Fruit fly (Drosophila melanogaster) whole organism, embryonic: ENCODE measurements around the gene CG15912.

ENCODE experiments used
- Abd-B ChIP-seq: fragments of 200-800 bp; sonication (Bioruptor generic); optimal IDR thresholded peaks from 2 replicates; lab custom pipeline; 2018; ENCODE audit warnings: missing biosample characterization, mild to moderate bottlenecking, missing genetic modification characterization, moderate library complexity
- CG11247 ChIP-seq: fragments of 200-800 bp; sonication (Bioruptor generic); IDR thresholded peaks from 2 replicates; pipeline ENCODE4 v1.3.6; 2022; ENCODE audit warnings: missing biosample characterization, missing genetic modification characterization
- CG11398 ChIP-seq: fragments of 200-800 bp; sonication (Bioruptor generic); optimal IDR thresholded peaks from 2 replicates; lab custom pipeline; 2016; ENCODE audit warnings: missing biosample characterization, missing genetic modification characterization
- CG12391 ChIP-seq: fragments of 200-800 bp; sonication (Bioruptor generic); optimal IDR thresholded peaks from 3 replicates; lab custom pipeline; 2018; ENCODE audit warnings: missing biosample characterization, mild to moderate bottlenecking, missing genetic modification characterization, moderate library complexity
- CG15073 ChIP-seq: fragments of 200-800 bp; sonication (Bioruptor generic); optimal IDR thresholded peaks from 2 replicates; lab custom pipeline; 2016; ENCODE audit warnings: missing biosample characterization, missing genetic modification characterization
- CG1603 ChIP-seq: fragments of 200-800 bp; sonication (Bioruptor generic); optimal IDR thresholded peaks from 2 replicates; lab custom pipeline; 2019; ENCODE audit warnings: missing biosample characterization, mild to moderate bottlenecking, missing genetic modification characterization, moderate library complexity
- CG16815 ChIP-seq: fragments of 200-800 bp; sonication (Bioruptor generic); optimal IDR thresholded peaks from 3 replicates; lab custom pipeline; 2017; ENCODE audit warnings: missing biosample characterization, mild to moderate bottlenecking, missing genetic modification characterization
- CG18262 ChIP-seq: fragments of 200-800 bp; optimal IDR thresholded peaks from 3 replicates; lab custom pipeline; 2019; ENCODE audit warnings: missing biosample characterization, mild to moderate bottlenecking, missing genetic modification characterization, moderate library complexity
- CG2129 ChIP-seq: fragments of 200-800 bp; sonication (Bioruptor generic); IDR thresholded peaks from 2 replicates; pipeline ENCODE4 v1.3.6; 2022; ENCODE audit warnings: missing biosample characterization, missing genetic modification characterization; ENCODE audit not compliant: partially characterized antibody
- CG31441 ChIP-seq: fragments of 200-800 bp; sonication (Bioruptor generic); IDR thresholded peaks from 2 replicates; pipeline ENCODE4 v1.3.6; 2022; ENCODE audit warnings: missing biosample characterization, missing genetic modification characterization
- CG3281 ChIP-seq: fragments of 200-800 bp; sonication (Bioruptor generic); optimal IDR thresholded peaks from 3 replicates; lab custom pipeline; 2017; ENCODE audit warnings: missing biosample characterization, mild to moderate bottlenecking, missing genetic modification characterization
- CG3407 ChIP-seq: fragments of 200-800 bp; sonication (Bioruptor generic); optimal IDR thresholded peaks from 2 replicates; lab custom pipeline; 2018; ENCODE audit warnings: missing biosample characterization, mild to moderate bottlenecking, missing genetic modification characterization
- CG34224 ChIP-seq: fragments of 200-800 bp; sonication (Bioruptor generic); IDR thresholded peaks from 3 replicates; pipeline ENCODE4 v1.3.6; 2022; ENCODE audit warnings: missing biosample characterization, missing genetic modification characterization; ENCODE audit not compliant: partially characterized antibody
- CG4820 ChIP-seq: fragments of 200-800 bp; sonication (Bioruptor generic); optimal IDR thresholded peaks from 3 replicates; lab custom pipeline; 2016; ENCODE audit warnings: missing biosample characterization, missing genetic modification characterization
- CG6254 ChIP-seq: fragments of 200-800 bp; sonication (Bioruptor generic); optimal IDR thresholded peaks from 3 replicates; lab custom pipeline; 2017; ENCODE audit warnings: mild to moderate bottlenecking, missing biosample characterization, missing genetic modification reagents, missing genetic modification characterization
- CG8478 ChIP-seq: fragments of >200 bp; optimal IDR thresholded peaks from 2 replicates; lab custom pipeline; 2018
- CG9215 ChIP-seq: fragments of 200-800 bp; sonication (Bioruptor generic); IDR thresholded peaks from 2 replicates; pipeline ENCODE4 v1.3.6; 2022; ENCODE audit warnings: missing biosample characterization, missing genetic modification characterization
- CG9727 ChIP-seq: fragments of 200-800 bp; sonication (Bioruptor generic); optimal IDR thresholded peaks from 3 replicates; lab custom pipeline; 2017; ENCODE audit warnings: missing biosample characterization, mild to moderate bottlenecking, missing genetic modification characterization
- Dfd ChIP-seq, 2 experiments: fragments of >200 bp; optimal IDR thresholded peaks; 2 replicates each; lab custom pipeline; 2017; ENCODE audit warnings: missing biosample characterization in 2 of 2, missing genetic modification characterization in 2 of 2
- HHEX ChIP-seq: fragments of 200-800 bp; sonication (Bioruptor generic); optimal IDR thresholded peaks from 3 replicates; lab custom pipeline; 2017; ENCODE audit warnings: missing biosample characterization, mild to moderate bottlenecking, missing genetic modification characterization, missing genetic modification reagents
- Hand ChIP-seq: fragments of 200-800 bp; sonication (Bioruptor generic); optimal IDR thresholded peaks from 2 replicates; lab custom pipeline; 2017; ENCODE audit warnings: mild to moderate bottlenecking, missing biosample characterization, missing genetic modification reagents, missing genetic modification characterization
- Hmx ChIP-seq: fragments of 200-800 bp; sonication (Bioruptor generic); optimal IDR thresholded peaks from 2 replicates; lab custom pipeline; 2016; ENCODE audit warnings: missing biosample characterization, missing genetic modification characterization
- Med ChIP-seq: fragments of 200-800 bp; sonication (Bioruptor generic); peaks from one replicate; lab custom pipeline; 2016; ENCODE audit warnings: missing biosample characterization, missing genetic modification characterization, mild to moderate bottlenecking, inconsistent platforms, moderate library complexity
- Meics ChIP-seq: fragments of 200-800 bp; sonication (Bioruptor generic); optimal IDR thresholded peaks from 2 replicates; lab custom pipeline; 2017; ENCODE audit warnings: missing biosample characterization, mild to moderate bottlenecking, missing genetic modification characterization
- Mes4 ChIP-seq: fragments of 200-800 bp; sonication (Bioruptor generic); optimal IDR thresholded peaks from 2 replicates; lab custom pipeline; 2016; ENCODE audit warnings: missing biosample characterization, missing genetic modification characterization
- NC2β ChIP-seq: fragments of 200-800 bp; sonication (Bioruptor generic); optimal IDR thresholded peaks from 2 replicates; lab custom pipeline; 2016; ENCODE audit warnings: missing biosample characterization, missing genetic modification characterization
- Poxn ChIP-seq: fragments of 200-800 bp; sonication (Bioruptor generic); IDR thresholded peaks from 2 replicates; pipeline ENCODE4 v1.3.6; 2022; ENCODE audit warnings: missing biosample characterization, missing genetic modification characterization
- Scr ChIP-seq: fragments of 200-800 bp; sonication (Bioruptor generic); IDR thresholded peaks from 2 replicates; pipeline ENCODE4 v1.3.6; 2022; ENCODE audit warnings: missing biosample characterization, missing genetic modification characterization; ENCODE audit not compliant: partially characterized antibody
- Sox100B ChIP-seq: fragments of 200-800 bp; sonication (Bioruptor generic); optimal IDR thresholded peaks from 3 replicates; lab custom pipeline; 2018; ENCODE audit warnings: missing biosample characterization, mild to moderate bottlenecking, missing genetic modification characterization
- Spps ChIP-seq: fragments of 200-800 bp; sonication (Bioruptor generic); optimal IDR thresholded peaks from 2 replicates; lab custom pipeline; 2018; ENCODE audit warnings: missing biosample characterization, mild to moderate bottlenecking, missing genetic modification characterization
- Stat92E ChIP-seq, 3 experiments: fragments of >200 bp in 2 of 3; fragments of 200-800 bp in 1 of 3; sonication (Bioruptor generic) in 1 of 3; optimal IDR thresholded peaks; 2 replicates each; lab custom pipeline; 2017 to 2019; ENCODE audit warnings: missing biosample characterization in 3 of 3, missing genetic modification characterization in 3 of 3, mild to moderate bottlenecking in 1 of 3, moderate library complexity in 1 of 3
- ase ChIP-seq: fragments of 200-800 bp; sonication (Bioruptor generic); IDR thresholded peaks from 3 replicates; pipeline ENCODE4 v1.3.6; 2022; ENCODE audit warnings: missing biosample characterization, missing genetic modification characterization
- bigmax ChIP-seq: fragments of 200-800 bp; sonication (Bioruptor generic); optimal IDR thresholded peaks from 2 replicates; lab custom pipeline; 2018; ENCODE audit warnings: missing biosample characterization, mild to moderate bottlenecking, missing genetic modification characterization
- corto ChIP-seq: fragments of 200-800 bp; sonication (Bioruptor generic); optimal IDR thresholded peaks from 2 replicates; lab custom pipeline; 2016; ENCODE audit warnings: missing biosample characterization, mild to moderate bottlenecking, missing genetic modification characterization, moderate library complexity
- crc ChIP-seq: fragments of 200-800 bp; sonication (Bioruptor generic); optimal IDR thresholded peaks from 2 replicates; lab custom pipeline; 2016; ENCODE audit warnings: missing biosample characterization, missing genetic modification characterization
- dm ChIP-seq: fragments of 200-800 bp; sonication (Bioruptor generic); optimal IDR thresholded peaks from 3 replicates; lab custom pipeline; 2016; ENCODE audit warnings: missing biosample characterization, missing genetic modification characterization
- dmrt99B ChIP-seq: fragments of 200-800 bp; sonication (Bioruptor generic); optimal IDR thresholded peaks from 2 replicates; lab custom pipeline; 2018; ENCODE audit warnings: missing biosample characterization, mild to moderate bottlenecking, missing genetic modification characterization, moderate library complexity
- gce ChIP-seq: fragments of 200-800 bp; sonication (Bioruptor generic); IDR thresholded peaks from 3 replicates; pipeline ENCODE4 v1.3.6; 2022; ENCODE audit warnings: missing biosample characterization, missing genetic modification characterization
- gcm2 ChIP-seq: fragments of 200-800 bp; sonication (Bioruptor generic); optimal IDR thresholded peaks from 2 replicates; lab custom pipeline; 2016; ENCODE audit warnings: missing biosample characterization, missing genetic modification characterization
- gro ChIP-seq: fragments of 200-800 bp; sonication (Bioruptor generic); optimal IDR thresholded peaks from 2 replicates; lab custom pipeline; 2016; ENCODE audit warnings: missing biosample characterization, missing genetic modification characterization
- jumu ChIP-seq: fragments of 200-800 bp; sonication (Bioruptor generic); optimal IDR thresholded peaks from 3 replicates; lab custom pipeline; 2016; ENCODE audit warnings: missing biosample characterization, missing genetic modification characterization
- kni ChIP-seq: fragments of 200-800 bp; sonication (Bioruptor generic); optimal IDR thresholded peaks from 3 replicates; lab custom pipeline; 2017; ENCODE audit warnings: mild to moderate bottlenecking, missing biosample characterization, missing genetic modification reagents, missing genetic modification characterization
- nerfin-1 ChIP-seq: fragments of 200-800 bp; sonication (Bioruptor generic); optimal IDR thresholded peaks from 3 replicates; lab custom pipeline; 2019; ENCODE audit warnings: missing biosample characterization, mild to moderate bottlenecking, missing genetic modification characterization, moderate library complexity
- pb ChIP-seq: fragments of 200-800 bp; sonication (Bioruptor generic); optimal IDR thresholded peaks from 3 replicates; lab custom pipeline; 2016; ENCODE audit warnings: missing biosample characterization, missing genetic modification characterization
- rib ChIP-seq: fragments of 200-800 bp; sonication (Bioruptor generic); IDR thresholded peaks from 2 replicates; pipeline ENCODE4 v1.3.6; 2022; ENCODE audit warnings: missing biosample characterization, missing genetic modification characterization
- sc ChIP-seq, 3 experiments: fragments of >200 bp in 2 of 3; fragments of 200-800 bp in 1 of 3; sonication (Bioruptor generic) in 1 of 3; optimal IDR thresholded peaks; 2 replicates in 2 of 3; 3 replicates in 1 of 3; lab custom pipeline; 2017; ENCODE audit warnings: mild to moderate bottlenecking in 1 of 3, missing biosample characterization in 1 of 3, missing genetic modification characterization in 1 of 3, missing genetic modification reagents in 1 of 3
- twi ChIP-seq: fragments of 200-800 bp; optimal IDR thresholded peaks from 2 replicates; lab custom pipeline; 2019; ENCODE audit warnings: missing biosample characterization, mild to moderate bottlenecking, missing genetic modification characterization, moderate library complexity
- z ChIP-seq: fragments of 200-800 bp; sonication (Bioruptor generic); IDR thresholded peaks from 3 replicates; pipeline ENCODE4 v1.3.6; 2022; ENCODE audit warnings: missing biosample characterization, missing genetic modification characterization
- zfh2 ChIP-seq: fragments of 200-800 bp; sonication (Bioruptor generic); optimal IDR thresholded peaks from 2 replicates; lab custom pipeline; 2016; ENCODE audit warnings: missing biosample characterization, missing genetic modification characterization

CG15912 gene

DNA sequence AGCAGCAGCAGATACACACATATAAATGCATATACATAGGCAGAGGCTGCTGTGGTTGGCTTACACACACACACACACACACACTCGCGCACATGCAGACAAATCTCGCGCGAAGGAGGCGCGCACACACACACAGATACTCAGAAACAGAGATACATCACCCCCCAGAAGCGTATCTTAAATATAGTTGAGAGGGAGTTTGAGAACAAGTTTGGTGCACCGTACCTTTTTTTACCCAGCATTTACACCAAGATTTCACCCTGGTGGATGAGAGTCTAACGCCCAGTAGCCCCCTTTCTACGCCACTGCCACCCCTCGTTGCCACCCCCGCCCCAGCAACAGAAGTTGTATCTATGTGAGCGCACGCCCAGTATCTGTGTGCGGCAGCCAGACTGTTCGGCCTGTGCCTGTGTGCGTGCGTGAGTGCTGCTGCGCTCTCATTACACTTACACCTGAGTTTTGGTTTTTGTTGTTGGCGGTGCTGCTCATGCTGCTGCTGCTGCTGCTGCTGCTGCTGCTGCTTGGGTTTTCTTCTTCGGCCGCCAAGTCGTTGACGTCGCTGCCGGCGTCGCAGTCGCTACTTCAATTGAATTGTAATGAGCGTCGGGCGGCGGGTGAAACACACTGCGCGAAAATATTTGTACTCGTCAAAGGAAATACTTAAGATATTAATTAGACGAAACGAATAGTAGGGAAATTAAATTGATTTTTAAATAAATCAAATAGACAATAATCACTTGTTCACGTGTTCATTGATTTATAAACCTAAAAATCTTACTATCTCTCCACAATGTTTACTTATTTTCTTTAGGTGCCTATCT is 41.3 kb downstream of the CG15912 start (continued):
- TF ChIP-seq dm (no peak), CG11398 (GFP tag; lab: Kevin White, UChicago) (no peak), CG34224 (GFP tag; lab: Robert Waterston, UW) (no peak), corto (GFP tag; lab: Kevin White, UChicago) (no peak), gce (GFP tag; lab: Robert Waterston, UW) (peak; percentile 88), gro (GFP tag; lab: Kevin White, UChicago) (no peak), Hand (GFP tag; lab: Kevin White, UChicago) (peak; percentile 42), pb (GFP tag; lab: Kevin White, UChicago) (no peak), NC2β (peak; percentile 66), sc (optimal IDR thresholded peaks at IDR 0.05; lab: Kevin White, UChicago) (no peak), sc (GFP tag; optimal IDR thresholded peaks at IDR 0.05; lab: Kevin White, UChicago) (peak; percentile 76), gcm2 (GFP tag; lab: Kevin White, UChicago) (no peak), rib (GFP tag; lab: Robert Waterston, UW) (peak; percentile 23; the same call in 1 of the 2 replicates), CG6254 (GFP tag; lab: Kevin White, UChicago) (peak; percentile 56), dmrt99B (tag; lab: Kevin White, UChicago) (peak; percentile 68), zfh2 (GFP tag; lab: Kevin White, UChicago) (no peak), crc (GFP tag; lab: Kevin White, UChicago) (peak; percentile 20), Spps (peak; percentile 41), Abd-B (GFP tag; lab: Kevin White, UChicago) (peak; percentile 85), CG16815 (GFP tag; lab: Kevin White, UChicago) (peak; percentile 93), z (GFP tag; lab: Robert Waterston, UW) (no peak), Dfd (GFP tag; optimal IDR thresholded peaks at IDR 0.05; lab: Kevin White, UChicago) (no peak), nerfin-1 (tag; lab: Kevin White, UChicago) (peak; percentile 51), bigmax (GFP tag; lab: Kevin White, UChicago) (no peak), Mes4 (peak; percentile 39), twi (tag; lab: Kevin White, UChicago) (peak; percentile 66), kni (GFP tag; lab: Kevin White, UChicago) (peak; percentile 4), CG9215 (peak; percentile 84), ase (peak; percentile 91), CG31441 (GFP tag; lab: Robert Waterston, UW) (peak; percentile 60), CG2129 (no peak), HHEX (GFP tag; lab: Kevin White, UChicago) (peak; percentile 78), CG8478 (lab: Kevin White, UChicago) (peak; percentile 67), CG9727 (GFP tag; lab: Kevin White, UChicago) (peak; percentile 84), Meics (GFP tag; lab: Kevin White, UChicago) (peak; percentile 76), CG3407 (GFP tag; lab: Kevin White, UChicago) (peak; percentile 67), Med (peak; percentile 94), CG4820 (GFP tag; lab: Kevin White, UChicago) (peak; percentile 87), CG1603 (tag; lab: Kevin White, UChicago) (peak; percentile 97), Sox100B (GFP tag; lab: Kevin White, UChicago) (peak; percentile 13), Hmx (GFP tag; lab: Kevin White, UChicago) (no peak), Poxn (no peak), CG12391 (tag; lab: Kevin White, UChicago) (peak; percentile 78), CG11247 (GFP tag; lab: Robert Waterston, UW) (peak; percentile 87), CG15073 (GFP tag; lab: Kevin White, UChicago) (peak; percentile 4), Scr (GFP tag; lab: Robert Waterston, UW) (no peak), Stat92E (GFP tag; optimal IDR thresholded peaks at IDR 0.05; lab: Kevin White, UChicago) (no peak), CG18262 (peak; percentile 82), jumu (peak; percentile 67), CG3281 (peak; percentile 49)
